Worm (Caenorhabditis elegans) whole organism, L3 larva: ENCODE results near the gene C14A11.2.
A peak's percentile ranks its signal among the peaks of the same experiment; 100 is the strongest.

Source experiments
- ama-1 ChIP-seq: fragments of 150-350 bp; optimal IDR thresholded peaks from 2 replicates; lab custom pipeline; 2018
- elt-1 ChIP-seq: fragments of 150-350 bp; optimal IDR thresholded peaks from 2 replicates; lab custom pipeline; 2014; ENCODE audit warnings: missing biosample characterization, missing genetic modification characterization
- fkh-10 ChIP-seq: sonication (generic microtip); optimal IDR thresholded peaks from 2 replicates; lab custom pipeline; 2017; ENCODE audit warnings: missing biosample characterization, missing genetic modification reagents, missing genetic modification characterization
- lsy-12 ChIP-seq: sonication (generic microtip); optimal IDR thresholded peaks from 2 replicates; lab custom pipeline; 2016; ENCODE audit warnings: mild to moderate bottlenecking, missing genetic modification characterization, missing compliant biosample characterization
- mdl-1 ChIP-seq: fragments of 150-350 bp; optimal IDR thresholded peaks from 2 replicates; lab custom pipeline; 2014; ENCODE audit warnings: missing biosample characterization, missing genetic modification characterization
- nhr-11 ChIP-seq: fragments of 150-350 bp; optimal IDR thresholded peaks from 2 replicates; lab custom pipeline; 2014; ENCODE audit warnings: missing biosample characterization, missing genetic modification characterization
- nhr-12 ChIP-seq: fragments of 150-350 bp; optimal IDR thresholded peaks from 2 replicates; lab custom pipeline; 2014; ENCODE audit warnings: missing biosample characterization, missing genetic modification characterization
- nhr-237 ChIP-seq: fragments of 150-350 bp; optimal IDR thresholded peaks from 2 replicates; lab custom pipeline; 2014; ENCODE audit warnings: missing biosample characterization, missing genetic modification characterization
- pha-4 ChIP-seq: fragments of 150-350 bp; optimal IDR thresholded peaks from 2 replicates; lab custom pipeline; 2014; ENCODE audit warnings: missing biosample characterization, missing genetic modification reagents, missing genetic modification characterization
- unc-62 ChIP-seq: fragments of 150-350 bp; sonication (generic microtip); optimal IDR thresholded peaks from 4 replicates; lab custom pipeline; 2014; ENCODE audit warnings: missing biosample characterization, missing genetic modification reagents, missing genetic modification characterization

- TF ChIP-seq ama-1 (lab: Kevin White, UChicago), result no peak
- peak; percentile 85 for TF ChIP-seq lsy-12
- no peak for TF ChIP-seq nhr-12
- peak; percentile 16 for TF ChIP-seq elt-1
- TF ChIP-seq nhr-237 (tag; lab: Kevin White, UChicago), result no peak
- TF ChIP-seq mdl-1 (tag; lab: Kevin White, UChicago), result no peak
- peak; percentile 57 for TF ChIP-seq nhr-11 (tag; lab: Kevin White, UChicago)
- no peak for TF ChIP-seq unc-62
- peak; percentile 82 for TF ChIP-seq pha-4 (tag; lab: Kevin White, UChicago)
- TF ChIP-seq fkh-10 (GFP tag; lab: Kevin White, UChicago), result peak; percentile 94
Observed at ce11 chrX:2809611-2810010, 6.7 kb downstream of the C14A11.2 start, which contains the start of gene C14A11.9.
